Worm (Caenorhabditis elegans) whole organism, midembryonic: ENCODE measurements around the gene D1005.5.

Experiments used
- T22C8.4 ChIP-seq: fragments of 200-800 bp; sonication (Bioruptor generic); IDR thresholded peaks from 2 replicates; pipeline ENCODE4 v1.3.6; 2022; ENCODE audit warnings: missing genetic modification characterization, missing compliant biosample characterization
- cog-1 ChIP-seq: sonication (generic microtip); optimal IDR thresholded peaks from 2 replicates; lab custom pipeline; 2016; ENCODE audit warnings: missing genetic modification characterization, missing compliant biosample characterization
- flt-1 ChIP-seq: fragments of 200-800 bp; sonication (Bioruptor generic); IDR thresholded peaks from 2 replicates; pipeline ENCODE4 v1.3.6; 2022; ENCODE audit warnings: missing genetic modification characterization, missing compliant biosample characterization
- klf-2 ChIP-seq: fragments of 200-800 bp; sonication (Bioruptor generic); conservative IDR thresholded peaks from 2 replicates; pipeline ENCODE4 v1.3.6; 2022; ENCODE audit warnings: missing genetic modification reagents, missing genetic modification characterization, missing compliant biosample characterization
- med-1 ChIP-seq: sonication (generic microtip); optimal IDR thresholded peaks from 2 replicates; lab custom pipeline; 2017; ENCODE audit warnings: missing genetic modification characterization, mild to moderate bottlenecking, missing compliant biosample characterization, antibody characterized with exemption, missing genetic modification reagents; ENCODE audit not compliant: insufficient read depth
- ref-1 ChIP-seq: fragments of 200-800 bp; sonication (Bioruptor generic); conservative IDR thresholded peaks from 2 replicates; pipeline ENCODE4 v1.3.6; 2022; ENCODE audit warnings: missing genetic modification reagents, missing genetic modification characterization, missing compliant biosample characterization
- tab-1 ChIP-seq: fragments of 200-800 bp; sonication (Bioruptor generic); IDR thresholded peaks from 2 replicates; pipeline ENCODE4 v1.3.6; 2022; ENCODE audit warnings: missing genetic modification characterization, missing compliant biosample characterization
- ztf-23 ChIP-seq: fragments of 200-800 bp; sonication (Bioruptor generic); IDR thresholded peaks from 2 replicates; pipeline ENCODE4 v1.3.6; 2022; ENCODE audit warnings: missing genetic modification reagents, missing genetic modification characterization, missing compliant biosample characterization
- ztf-29 ChIP-seq: fragments of 200-800 bp; sonication (Bioruptor generic); IDR thresholded peaks from 2 replicates; pipeline ENCODE4 v1.3.6; 2022; ENCODE audit warnings: missing genetic modification reagents, missing genetic modification characterization, missing compliant biosample characterization

D1005.5 gene

ce11 chrX:1488775-1489174 is 16.0 kb upstream of the D1005.5 start:
- no peak for TF ChIP-seq ztf-23 (GFP tag; lab: Robert Waterston, UW)
- no peak for TF ChIP-seq ref-1 (GFP tag; lab: Robert Waterston, UW)
- no peak for TF ChIP-seq tab-1 (GFP tag; lab: Robert Waterston, UW)
- TF ChIP-seq T22C8.4: no peak
- TF ChIP-seq flt-1 (GFP tag; lab: Robert Waterston, UW): no peak

ce11 chrX:1487096-1487495 is 14.3 kb upstream of the D1005.5 start:
- TF ChIP-seq ref-1 (GFP tag; lab: Robert Waterston, UW): no peak
- TF ChIP-seq flt-1 (GFP tag; lab: Robert Waterston, UW): no peak
- no peak for TF ChIP-seq klf-2 (GFP tag; lab: Robert Waterston, UW)
- TF ChIP-seq tab-1 (GFP tag; lab: Robert Waterston, UW): no peak

ce11 chrX:1486135-1486648 is 13.4 kb upstream of the D1005.5 start, which contains the start of the genes D1005.10 and dhs-25:
TSS of gene D1005.10 (minus strand) at chrX:1486185.
TSS of gene dhs-25 (plus strand) at chrX:1486532.
- TF ChIP-seq tab-1 (GFP tag; lab: Robert Waterston, UW): no peak
- TF ChIP-seq T22C8.4: peak; percentile 39; the same call in 1 of the 2 replicates

ce11 chrX:1485718-1486117 is 12.9 kb upstream of the D1005.5 start, which contains the start of gene D1005.4:
TSS of gene D1005.4 (minus strand) at chrX:1485818.
- TF ChIP-seq flt-1 (GFP tag; lab: Robert Waterston, UW) (no peak), cog-1 (tag; lab: Kevin White, UChicago) (no peak), ztf-23 (GFP tag; lab: Robert Waterston, UW) (no peak), tab-1 (GFP tag; lab: Robert Waterston, UW) (no peak), ref-1 (GFP tag; lab: Robert Waterston, UW) (no peak), klf-2 (GFP tag; lab: Robert Waterston, UW) (no peak), med-1 (GFP tag; lab: Kevin White, UChicago) (no peak), ztf-29 (no peak), T22C8.4 (no peak)

- no peak for TF ChIP-seq ref-1 (GFP tag; lab: Robert Waterston, UW)
- no peak for TF ChIP-seq klf-2 (GFP tag; lab: Robert Waterston, UW)
- no peak for TF ChIP-seq ztf-23 (GFP tag; lab: Robert Waterston, UW)
- TF ChIP-seq flt-1 (GFP tag; lab: Robert Waterston, UW): no peak
- no peak for TF ChIP-seq ztf-29
- TF ChIP-seq tab-1 (GFP tag; lab: Robert Waterston, UW): no peak
- no peak for TF ChIP-seq med-1 (GFP tag; lab: Kevin White, UChicago)
- no peak for TF ChIP-seq cog-1 (tag; lab: Kevin White, UChicago)
- no peak for TF ChIP-seq T22C8.4
These were observed 10.4 kb upstream of the D1005.5 start for ce11 chrX:1483229-1483628.

ce11 chrX:1480564-1480963 is 7.8 kb upstream of the D1005.5 start:
- TF ChIP-seq klf-2 (GFP tag; lab: Robert Waterston, UW): no peak
- TF ChIP-seq cog-1 (tag; lab: Kevin White, UChicago): no peak
- TF ChIP-seq flt-1 (GFP tag; lab: Robert Waterston, UW): no peak

ce11 chrX:1479637-1480036 is 6.9 kb upstream of the D1005.5 start:
- TF ChIP-seq cog-1 (tag; lab: Kevin White, UChicago) (no peak), klf-2 (GFP tag; lab: Robert Waterston, UW) (no peak), tab-1 (GFP tag; lab: Robert Waterston, UW) (no peak), flt-1 (GFP tag; lab: Robert Waterston, UW) (no peak), ref-1 (GFP tag; lab: Robert Waterston, UW) (no peak), med-1 (GFP tag; lab: Kevin White, UChicago) (no peak), ztf-23 (GFP tag; lab: Robert Waterston, UW) (no peak), ztf-29 (no peak)

ce11 chrX:1479190-1479589 is 6.4 kb upstream of the D1005.5 start, which contains the start of gene acly-1:
TSS of gene acly-1 (plus strand) at chrX:1479542.
- TF ChIP-seq cog-1 (tag; lab: Kevin White, UChicago): no peak
- TF ChIP-seq med-1 (GFP tag; lab: Kevin White, UChicago): no peak
- TF ChIP-seq T22C8.4: no peak
- TF ChIP-seq klf-2 (GFP tag; lab: Robert Waterston, UW): no peak
- TF ChIP-seq ref-1 (GFP tag; lab: Robert Waterston, UW): no peak
- TF ChIP-seq ztf-29: no peak
- no peak for TF ChIP-seq flt-1 (GFP tag; lab: Robert Waterston, UW)
- no peak for TF ChIP-seq ztf-23 (GFP tag; lab: Robert Waterston, UW)
- TF ChIP-seq tab-1 (GFP tag; lab: Robert Waterston, UW): no peak

- TF ChIP-seq flt-1 (GFP tag; lab: Robert Waterston, UW) (no peak), ref-1 (GFP tag; lab: Robert Waterston, UW) (no peak), med-1 (GFP tag; lab: Kevin White, UChicago) (no peak), ztf-29 (no peak), tab-1 (GFP tag; lab: Robert Waterston, UW) (no peak), cog-1 (tag; lab: Kevin White, UChicago) (no peak), klf-2 (GFP tag; lab: Robert Waterston, UW) (no peak), T22C8.4 (no peak), ztf-23 (GFP tag; lab: Robert Waterston, UW) (no peak)
These were observed 5.8 kb upstream of the D1005.5 start for ce11 chrX:1478569-1478968.

- TF ChIP-seq ref-1 (GFP tag; lab: Robert Waterston, UW): no peak
- no peak for TF ChIP-seq flt-1 (GFP tag; lab: Robert Waterston, UW)
- no peak for TF ChIP-seq klf-2 (GFP tag; lab: Robert Waterston, UW)
- no peak for TF ChIP-seq ztf-23 (GFP tag; lab: Robert Waterston, UW)
- no peak for TF ChIP-seq ztf-29
- no peak for TF ChIP-seq cog-1 (tag; lab: Kevin White, UChicago)
- no peak for TF ChIP-seq tab-1 (GFP tag; lab: Robert Waterston, UW)
- TF ChIP-seq T22C8.4: no peak
- no peak for TF ChIP-seq med-1 (GFP tag; lab: Kevin White, UChicago)
These were observed 5.2 kb upstream of the D1005.5 start for ce11 chrX:1477932-1478331.
